Worm (Caenorhabditis elegans) whole organism, young adult: Measurements from ENCODE around the gene slc-36.5.

Source experiments
- B0019.2 ChIP-seq: fragments of 200-800 bp; sonication (Bioruptor generic); conservative IDR thresholded peaks from 2 replicates; pipeline ENCODE4 v1.3.6; 2022; ENCODE audit warnings: missing genetic modification reagents, missing genetic modification characterization, missing compliant biosample characterization
- C17E4.6 ChIP-seq: fragments of 200-800 bp; sonication (Bioruptor generic); IDR thresholded peaks from 2 replicates; pipeline ENCODE4 v1.3.6; 2022; ENCODE audit warnings: missing genetic modification reagents, missing genetic modification characterization, missing compliant biosample characterization
- F33H1.4 ChIP-seq: fragments of 200-800 bp; sonication (Bioruptor generic); IDR thresholded peaks from 2 replicates; pipeline ENCODE4 v1.3.6; 2022; ENCODE audit warnings: missing genetic modification reagents, missing genetic modification characterization, missing compliant biosample characterization
- F49E8.2 ChIP-seq: sonication (generic microtip); optimal IDR thresholded peaks from 3 replicates; lab custom pipeline; 2017; ENCODE audit warnings: missing genetic modification characterization, mild to moderate bottlenecking, missing compliant biosample characterization, antibody characterized with exemption, moderate library complexity; ENCODE audit not compliant: insufficient read depth
- F57A8.1 ChIP-seq: fragments of 200-800 bp; sonication (Bioruptor generic); optimal IDR thresholded peaks from 2 replicates; lab custom pipeline; 2018; ENCODE audit warnings: mild to moderate bottlenecking, missing genetic modification characterization, moderate library complexity, missing compliant biosample characterization
- F57C9.4 ChIP-seq: sonication (generic microtip); optimal IDR thresholded peaks from 2 replicates; lab custom pipeline; 2017; ENCODE audit warnings: mild to moderate bottlenecking, missing genetic modification characterization, missing compliant biosample characterization
- K12H6.12 ChIP-seq: fragments of 200-800 bp; sonication (Bioruptor generic); optimal IDR thresholded peaks from 2 replicates; lab custom pipeline; 2018; ENCODE audit warnings: mild to moderate bottlenecking, missing genetic modification characterization, missing compliant biosample characterization
- Y53G8AR.9 ChIP-seq: fragments of 200-800 bp; sonication (Bioruptor generic); conservative IDR thresholded peaks from 2 replicates; pipeline ENCODE4 v1.3.6; 2022; ENCODE audit warnings: missing genetic modification reagents, missing genetic modification characterization, missing compliant biosample characterization
- Y79H2A.3 ChIP-seq: fragments of 200-800 bp; sonication (Bioruptor generic); conservative IDR thresholded peaks from 2 replicates; pipeline ENCODE4 v1.3.6; 2022; ENCODE audit warnings: missing genetic modification reagents, missing genetic modification characterization, missing compliant biosample characterization
- Y95B8A.8 ChIP-seq: fragments of 200-800 bp; sonication (Bioruptor generic); IDR thresholded peaks from 2 replicates; pipeline ENCODE4 v1.3.6; 2022; ENCODE audit warnings: missing genetic modification reagents, missing genetic modification characterization, missing compliant biosample characterization
- ZK185.1 ChIP-seq: sonication (generic microtip); optimal IDR thresholded peaks from 2 replicates; lab custom pipeline; 2016; ENCODE audit warnings: mild to moderate bottlenecking, missing genetic modification characterization, missing compliant biosample characterization; ENCODE audit not compliant: poor library complexity, severe bottlenecking
- aptf-2 ChIP-seq: fragments of 200-800 bp; sonication (Bioruptor generic); conservative IDR thresholded peaks from 2 replicates; pipeline ENCODE4 v1.3.6; 2022; ENCODE audit warnings: missing genetic modification reagents, missing genetic modification characterization, missing compliant biosample characterization
- atf-7 ChIP-seq: sonication (generic microtip); optimal IDR thresholded peaks from 2 replicates; lab custom pipeline; 2017; ENCODE audit warnings: mild to moderate bottlenecking, missing genetic modification characterization, missing compliant biosample characterization
- attf-5 ChIP-seq: fragments of 200-800 bp; sonication (Bioruptor generic); optimal IDR thresholded peaks from 2 replicates; lab custom pipeline; 2018; ENCODE audit warnings: mild to moderate bottlenecking, missing genetic modification characterization, missing compliant biosample characterization
- attf-6 ChIP-seq: fragments of 200-800 bp; sonication (Bioruptor generic); IDR thresholded peaks from 2 replicates; pipeline ENCODE4 v1.3.6; 2022; ENCODE audit warnings: missing genetic modification reagents, missing genetic modification characterization, missing compliant biosample characterization
- ccch-3 ChIP-seq: fragments of 200-800 bp; sonication (Bioruptor generic); optimal IDR thresholded peaks from 2 replicates; lab custom pipeline; 2018; ENCODE audit warnings: mild to moderate bottlenecking, missing genetic modification characterization, missing compliant biosample characterization
- cebp-1 ChIP-seq, 2 experiments: fragments of 200-800 bp in 1 of 2; sonication (Bioruptor generic) in 1 of 2; sonication (generic microtip) in 1 of 2; IDR thresholded peaks in 1 of 2; optimal IDR thresholded peaks in 1 of 2; 2 replicates each; pipeline versions ENCODE4 v1.3.6 to Lab custom; 2017 to 2022; ENCODE audit warnings: missing compliant biosample characterization in 2 of 2, missing genetic modification characterization in 2 of 2, mild to moderate bottlenecking in 1 of 2, missing genetic modification reagents in 1 of 2, moderate library complexity in 1 of 2
- cebp-2 ChIP-seq: fragments of 200-800 bp; sonication (Bioruptor generic); IDR thresholded peaks from 2 replicates; pipeline ENCODE4 v1.3.6; 2022; ENCODE audit warnings: missing genetic modification characterization, missing compliant biosample characterization
- ceh-100 ChIP-seq: fragments of 200-800 bp; sonication (Bioruptor generic); IDR thresholded peaks from 2 replicates; pipeline ENCODE4 v1.3.6; 2022; ENCODE audit warnings: missing genetic modification reagents, missing genetic modification characterization, missing compliant biosample characterization
- ceh-40 ChIP-seq: fragments of 200-800 bp; sonication (Bioruptor generic); IDR thresholded peaks from 2 replicates; pipeline ENCODE4 v1.3.6; 2022; ENCODE audit warnings: missing genetic modification characterization, missing compliant biosample characterization
- ceh-91 ChIP-seq: fragments of 200-800 bp; sonication (Bioruptor generic); IDR thresholded peaks from 2 replicates; pipeline ENCODE4 v1.3.6; 2022; ENCODE audit warnings: missing genetic modification reagents, missing genetic modification characterization, missing compliant biosample characterization
- die-1 ChIP-seq: sonication (generic microtip); optimal IDR thresholded peaks from 2 replicates; lab custom pipeline; 2016; ENCODE audit warnings: missing genotype, mild to moderate bottlenecking, missing genetic modification characterization, missing compliant biosample characterization
- dpl-1 ChIP-seq: fragments of 150-350 bp; optimal IDR thresholded peaks from 2 replicates; lab custom pipeline; 2014; ENCODE audit warnings: missing biosample characterization, missing genetic modification reagents, missing genetic modification characterization
- egrh-3 ChIP-seq: fragments of 200-800 bp; sonication (Bioruptor generic); IDR thresholded peaks from 2 replicates; pipeline ENCODE4 v1.3.6; 2022; ENCODE audit warnings: missing genetic modification reagents, missing genetic modification characterization, missing compliant biosample characterization
- fkh-3 ChIP-seq: sonication (generic microtip); optimal IDR thresholded peaks from 2 replicates; lab custom pipeline; 2016; ENCODE audit warnings: mild to moderate bottlenecking, missing genetic modification characterization, missing compliant biosample characterization
- hlh-12 ChIP-seq: sonication (generic microtip); optimal IDR thresholded peaks from 2 replicates; lab custom pipeline; 2016; ENCODE audit warnings: missing genetic modification characterization, missing compliant biosample characterization
- hmg-20 ChIP-seq: fragments of 200-800 bp; sonication (Bioruptor generic); IDR thresholded peaks from 2 replicates; pipeline ENCODE4 v1.3.6; 2022; ENCODE audit warnings: missing genetic modification reagents, missing genetic modification characterization, missing compliant biosample characterization
- lag-1 ChIP-seq: fragments of 200-800 bp; sonication (Bioruptor generic); IDR thresholded peaks from 2 replicates; pipeline ENCODE4 v1.3.6; 2022; ENCODE audit warnings: missing genetic modification reagents, missing genetic modification characterization, missing compliant biosample characterization
- lin-35 ChIP-seq, 3 experiments: fragments of 150-350 bp in 2 of 3; sonication (generic microtip) in 1 of 3; optimal IDR thresholded peaks; 2 replicates each; lab custom pipeline; 2014 to 2018; ENCODE audit warnings: missing biosample characterization in 3 of 3, missing genetic modification characterization in 3 of 3, missing genetic modification reagents in 3 of 3
- lin-54 ChIP-seq: fragments of 200-800 bp; sonication (Bioruptor generic); optimal IDR thresholded peaks from 2 replicates; lab custom pipeline; 2018; ENCODE audit warnings: mild to moderate bottlenecking, missing genetic modification characterization, missing compliant biosample characterization
- madf-6 ChIP-seq: fragments of 200-800 bp; sonication (Bioruptor generic); IDR thresholded peaks from 2 replicates; pipeline ENCODE4 v1.3.6; 2022; ENCODE audit warnings: missing genetic modification reagents, missing genetic modification characterization, missing compliant biosample characterization
- nhr-120 ChIP-seq: fragments of 200-800 bp; sonication (Bioruptor generic); IDR thresholded peaks from 2 replicates; pipeline ENCODE4 v1.3.6; 2022; ENCODE audit warnings: missing genetic modification characterization, missing compliant biosample characterization
- nhr-179 ChIP-seq: sonication (generic microtip); optimal IDR thresholded peaks from 2 replicates; lab custom pipeline; 2016; ENCODE audit warnings: mild to moderate bottlenecking, missing genetic modification characterization, missing compliant biosample characterization
- nhr-80 ChIP-seq: sonication (generic microtip); optimal IDR thresholded peaks from 2 replicates; lab custom pipeline; 2016; ENCODE audit warnings: missing genetic modification characterization, missing compliant biosample characterization
- pbrm-1 ChIP-seq: fragments of 200-800 bp; sonication (Bioruptor generic); IDR thresholded peaks from 2 replicates; pipeline ENCODE4 v1.3.6; 2022; ENCODE audit warnings: missing genetic modification reagents, missing genetic modification characterization, missing compliant biosample characterization
- rcor-1 ChIP-seq: fragments of 200-800 bp; sonication (Bioruptor generic); IDR thresholded peaks from 2 replicates; pipeline ENCODE4 v1.3.6; 2022; ENCODE audit warnings: missing genetic modification reagents, missing genetic modification characterization, missing compliant biosample characterization
- repo-1 ChIP-seq: sonication (generic microtip); optimal IDR thresholded peaks from 2 replicates; lab custom pipeline; 2017; ENCODE audit warnings: mild to moderate bottlenecking, missing genetic modification characterization, missing compliant biosample characterization
- rpc-1 ChIP-seq, 2 experiments: fragments of 150-350 bp in 1 of 2; sonication (generic microtip) in 1 of 2; optimal IDR thresholded peaks; 2 replicates each; lab custom pipeline; 2014 to 2018; ENCODE audit warnings: missing biosample characterization in 1 of 2, missing genetic modification characterization in 1 of 2, missing genetic modification reagents in 1 of 2, missing genotype in 1 of 2
- sea-2 ChIP-seq: fragments of 200-800 bp; sonication (Bioruptor generic); IDR thresholded peaks from 2 replicates; pipeline ENCODE4 v1.3.6; 2022; ENCODE audit warnings: missing genetic modification characterization, missing compliant biosample characterization
- snpc-1.3 ChIP-seq: sonication (generic microtip); optimal IDR thresholded peaks from 2 replicates; lab custom pipeline; 2017; ENCODE audit warnings: missing genetic modification characterization, mild to moderate bottlenecking, missing compliant biosample characterization, antibody characterized with exemption, moderate library complexity, missing genotype, missing genetic modification reagents; ENCODE audit not compliant: insufficient read depth
- somi-1 ChIP-seq: fragments of 200-800 bp; sonication (Bioruptor generic); optimal IDR thresholded peaks from 2 replicates; lab custom pipeline; 2018; ENCODE audit warnings: mild to moderate bottlenecking, missing genetic modification characterization, missing compliant biosample characterization
- tbx-9 ChIP-seq: sonication (generic microtip); optimal IDR thresholded peaks from 2 replicates; lab custom pipeline; 2016; ENCODE audit warnings: borderline replicate concordance, missing genetic modification characterization, inconsistent platforms, missing compliant biosample characterization
- unc-62 ChIP-seq: fragments of 150-350 bp; optimal IDR thresholded peaks from 2 replicates; lab custom pipeline; 2014; ENCODE audit warnings: missing biosample characterization, missing genetic modification reagents, missing genetic modification characterization
- xnd-1 ChIP-seq: sonication (generic microtip); optimal IDR thresholded peaks from 2 replicates; lab custom pipeline; 2016; ENCODE audit warnings: missing genotype, missing genetic modification reagents, missing genetic modification characterization, missing compliant biosample characterization
- zfh-2 ChIP-seq: fragments of 200-800 bp; sonication (Bioruptor generic); conservative IDR thresholded peaks from 2 replicates; pipeline ENCODE4 v1.3.6; 2022; ENCODE audit warnings: missing genetic modification reagents, missing genetic modification characterization, missing compliant biosample characterization
- ztf-22 ChIP-seq: fragments of 200-800 bp; sonication (Bioruptor generic); optimal IDR thresholded peaks from 2 replicates; lab custom pipeline; 2018; ENCODE audit warnings: mild to moderate bottlenecking, missing genetic modification characterization, moderate library complexity, missing compliant biosample characterization
- ztf-3 ChIP-seq: fragments of 200-800 bp; sonication (Bioruptor generic); optimal IDR thresholded peaks from 2 replicates; lab custom pipeline; 2018; ENCODE audit warnings: mild to moderate bottlenecking, missing genetic modification characterization, missing compliant biosample characterization

The slc-36.5 gene

DNA sequence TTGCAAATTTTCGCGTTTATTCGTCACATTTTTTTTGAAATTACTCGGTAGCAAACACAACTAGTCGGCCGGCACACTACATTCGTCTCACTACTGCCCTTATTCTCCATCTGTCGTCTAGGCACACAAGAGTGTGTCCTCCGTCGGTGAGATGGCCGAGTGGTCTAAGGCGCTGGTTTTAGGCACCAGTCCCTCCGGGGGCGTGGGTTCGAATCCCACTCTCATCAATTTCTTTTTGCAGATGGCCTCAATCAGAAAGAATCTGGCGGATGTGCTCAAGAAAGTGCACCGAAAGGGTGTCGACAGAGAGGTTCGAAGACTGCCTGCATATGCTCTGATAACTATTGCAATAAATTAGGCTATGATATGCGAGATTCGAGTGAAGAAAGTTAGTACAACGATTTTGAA, 23.8 kb downstream of the slc-36.5 start (continued):
- TF ChIP-seq F57A8.1 (GFP tag; lab: Kevin White, UChicago) (no peak), hlh-12 (tag; lab: Kevin White, UChicago) (no peak), rcor-1 (GFP tag; lab: Robert Waterston, UW) (peak; percentile 72), zfh-2 (GFP tag; lab: Robert Waterston, UW) (peak; percentile 77), egrh-3 (GFP tag; lab: Robert Waterston, UW) (peak; percentile 64), ceh-91 (peak; percentile 40; the same call in 1 of the 2 replicates), madf-6 (GFP tag; lab: Robert Waterston, UW) (peak; percentile 64; the same call in 1 of the 2 replicates), fkh-3 (peak; percentile 48), nhr-179 (no peak), aptf-2 (GFP tag; lab: Robert Waterston, UW) (no peak), snpc-1.3 (tag; lab: Kevin White, UChicago) (no peak), attf-5 (GFP tag; lab: Kevin White, UChicago) (peak; percentile 16), ceh-40 (no peak), pbrm-1 (GFP tag; lab: Robert Waterston, UW) (peak; percentile 83), lin-54 (GFP tag; lab: Kevin White, UChicago) (peak; percentile 60), unc-62 (no peak), somi-1 (GFP tag; lab: Kevin White, UChicago) (peak; percentile 54), F33H1.4 (GFP tag; lab: Robert Waterston, UW) (peak; percentile 56; the same call in 1 of the 2 replicates), ZK185.1 (tag; lab: Kevin White, UChicago) (peak; percentile 82), rpc-1 (optimal IDR thresholded peaks at IDR 0.05; lab: Kevin White, UChicago) (peak; percentile 67), rpc-1 (tag; optimal IDR thresholded peaks at IDR 0.05; lab: Kevin White, UChicago) (peak; percentile 74), cebp-2 (GFP tag; lab: Robert Waterston, UW) (no peak), Y79H2A.3 (GFP tag; lab: Robert Waterston, UW) (0 out of 2 replicates have a peak, but pooled peaks have one; percentile 25), ztf-3 (GFP tag; lab: Kevin White, UChicago) (no peak), sea-2 (no peak), F57C9.4 (tag; lab: Kevin White, UChicago) (peak; percentile 35), Y53G8AR.9 (GFP tag; lab: Robert Waterston, UW) (0 out of 2 replicates have a peak, but pooled peaks have one; percentile 41), C17E4.6 (GFP tag; lab: Robert Waterston, UW) (no peak), hmg-20 (peak; percentile 21; the same call in 1 of the 2 replicates), K12H6.12 (tag; lab: Kevin White, UChicago) (peak; percentile 69), lag-1 (no peak), ceh-100 (peak; percentile 26; the same call in 1 of the 2 replicates), ccch-3 (GFP tag; lab: Kevin White, UChicago) (no peak), nhr-80 (tag; lab: Kevin White, UChicago) (peak; percentile 25), nhr-120 (no peak), F49E8.2 (no peak), B0019.2 (GFP tag; lab: Robert Waterston, UW) (no peak), attf-6 (GFP tag; lab: Robert Waterston, UW) (0 out of 2 replicates have a peak, but pooled peaks have one; percentile 28), dpl-1 (no peak), ztf-22 (GFP tag; lab: Kevin White, UChicago) (no peak), lin-35 (GFP tag; optimal IDR thresholded peaks at IDR 0.05; lab: Kevin White, UChicago) (peak in 1 of 3 experiments; percentile 33), Y95B8A.8 (no peak), xnd-1 (peak; percentile 2), atf-7 (tag; lab: Kevin White, UChicago) (no peak), die-1 (peak; percentile 61), tbx-9 (tag; lab: Kevin White, UChicago) (no peak), cebp-1 (GFP tag; IDR thresholded peaks at IDR 0.05; lab: Robert Waterston, UW) (no peak), cebp-1 (tag; optimal IDR thresholded peaks at IDR 0.05; lab: Kevin White, UChicago) (peak; percentile 72), repo-1 (tag; lab: Kevin White, UChicago) (no peak)
